Worm (Caenorhabditis elegans) whole organism, L1 larva: ENCODE results near the gene sri-29.

Source experiments
- ama-1 ChIP-seq: fragments of 150-350 bp; optimal IDR thresholded peaks from 2 replicates; lab custom pipeline; 2014
- fos-1 ChIP-seq: fragments of 150-350 bp; optimal IDR thresholded peaks from 2 replicates; lab custom pipeline; 2014; ENCODE audit warnings: missing biosample characterization, missing genetic modification characterization
- hlh-4 ChIP-seq: sonication (generic microtip); optimal IDR thresholded peaks from 2 replicates; lab custom pipeline; 2016; ENCODE audit warnings: mild to moderate bottlenecking, missing genetic modification characterization, missing compliant biosample characterization
- lsy-2 ChIP-seq, 2 experiments: fragments of 150-350 bp; optimal IDR thresholded peaks; 2 replicates each; lab custom pipeline; 2014; ENCODE audit warnings: missing biosample characterization in 2 of 2, missing genetic modification characterization in 2 of 2
- nhr-84 ChIP-seq: sonication (generic microtip); optimal IDR thresholded peaks from 2 replicates; lab custom pipeline; 2017; ENCODE audit warnings: missing biosample characterization, missing genetic modification characterization
- pax-3 ChIP-seq: fragments of 200-800 bp; sonication (Bioruptor generic); optimal IDR thresholded peaks from 2 replicates; lab custom pipeline; 2018; ENCODE audit warnings: mild to moderate bottlenecking, missing genetic modification characterization, moderate library complexity, missing compliant biosample characterization
- snu-23 ChIP-seq: sonication (generic microtip); optimal IDR thresholded peaks from 2 replicates; lab custom pipeline; 2016; ENCODE audit warnings: missing genetic modification characterization, missing compliant biosample characterization
- unc-62 ChIP-seq: fragments of 150-350 bp; optimal IDR thresholded peaks from 2 replicates; lab custom pipeline; 2014; ENCODE audit warnings: missing biosample characterization, missing genetic modification reagents, missing genetic modification characterization
- unc-86 ChIP-seq: sonication (generic microtip); optimal IDR thresholded peaks from 2 replicates; lab custom pipeline; 2016; ENCODE audit warnings: missing genetic modification characterization, missing compliant biosample characterization
- ztf-4 ChIP-seq: fragments of 150-350 bp; optimal IDR thresholded peaks from 2 replicates; lab custom pipeline; 2014; ENCODE audit warnings: missing biosample characterization, missing genetic modification characterization

DNA sequence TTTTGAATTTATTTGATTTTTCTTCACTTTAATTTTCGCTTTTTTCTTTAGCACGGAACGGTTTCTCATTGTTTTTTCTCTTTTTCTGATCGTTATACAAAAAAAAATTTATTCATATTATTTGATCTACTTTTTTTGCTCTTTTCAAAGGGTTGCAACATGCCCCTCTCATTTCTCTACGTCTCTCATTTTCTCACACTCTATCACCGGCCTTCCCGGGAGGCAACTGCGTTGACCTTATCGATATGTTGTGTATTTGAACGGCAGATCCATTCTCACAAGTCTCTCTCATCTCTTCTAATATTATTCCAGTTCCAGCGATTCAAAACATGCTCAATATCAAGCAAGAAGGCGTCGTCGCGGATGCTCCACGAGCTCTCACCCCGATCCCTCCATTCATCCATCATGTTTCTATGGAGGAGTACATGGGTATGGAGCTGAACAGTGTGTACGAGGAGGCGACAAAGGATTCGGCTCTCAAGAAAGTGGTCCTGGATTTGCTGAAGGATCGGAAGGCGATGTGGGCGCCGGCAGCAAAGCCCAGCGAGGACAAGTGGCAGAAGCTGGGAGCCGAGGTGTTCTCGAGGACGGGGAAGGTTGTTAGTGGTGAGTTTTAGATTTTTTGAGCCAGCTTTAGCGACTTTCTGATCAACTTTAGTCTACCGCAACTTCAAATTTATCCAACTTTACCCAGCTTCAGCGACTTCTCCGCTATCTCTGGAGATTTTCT is 43.4 kb upstream of the sri-29 start, which contains the start of gene lido-9:
- TF ChIP-seq nhr-84 (tag; lab: Kevin White, UChicago) (no peak), pax-3 (tag; lab: Kevin White, UChicago) (no peak), lsy-2 (tag; optimal IDR thresholded peaks at IDR 0.05; lab: Kevin White, UChicago) (no peak), fos-1 (tag; lab: Kevin White, UChicago) (no peak), ztf-4 (no peak), ama-1 (no peak), unc-62 (GFP tag; lab: Kevin White, UChicago) (no peak), hlh-4 (no peak), snu-23 (no peak), unc-86 (tag; lab: Kevin White, UChicago) (no peak)
